Fruit fly (Drosophila melanogaster): ENCODE data around the gene CG15882.
A peak's percentile ranks its signal among the peaks of the same experiment; 100 is the strongest.

Gene CG15882

DNA sequence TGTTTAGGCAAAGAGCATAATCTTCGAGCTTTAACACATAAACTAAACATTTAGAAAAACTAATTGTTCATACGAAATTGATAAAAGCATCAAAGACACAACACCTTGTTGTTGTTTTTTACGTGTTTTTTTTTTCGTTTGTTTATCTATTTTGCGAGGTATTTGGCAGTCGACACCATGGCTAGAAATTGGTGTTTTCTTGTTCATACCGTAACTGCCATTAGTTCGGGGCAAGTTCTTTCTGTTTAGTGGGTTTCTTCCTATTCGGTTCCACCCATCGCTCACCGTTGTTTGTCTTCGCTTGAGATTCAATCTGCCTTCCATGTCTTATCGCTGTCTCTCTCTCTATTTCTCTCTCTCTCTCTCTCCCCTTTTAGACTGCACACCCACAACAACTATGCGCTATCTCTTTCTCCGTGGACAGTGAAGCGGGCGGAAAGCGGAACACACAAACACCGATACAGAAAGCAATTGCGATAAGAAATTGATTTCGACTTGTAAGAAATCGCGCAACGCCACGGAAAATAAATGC is 22.3 kb upstream of the CG15882 start:
- no peak for TF ChIP-seq CG7101 (tag; optimal IDR thresholded peaks at IDR 0.05)
- no peak for TF ChIP-seq ovo (GFP tag; optimal IDR thresholded peaks at IDR 0.05)
- peak; percentile 33 for TF ChIP-seq pad (GFP tag; optimal IDR thresholded peaks at IDR 0.05)
- TF ChIP-seq Mnt (GFP tag; optimal IDR thresholded peaks at IDR 0.05) = no peak
- no peak for TF ChIP-seq kay (GFP tag; ENCODE audit: borderline replicate concordance)
- TF ChIP-seq bab1 (GFP tag; optimal IDR thresholded peaks at IDR 0.05) = peak; percentile 5
- TF ChIP-seq CG7045 (GFP tag; optimal IDR thresholded peaks at IDR 0.05) = no peak
- TF ChIP-seq tj (GFP tag; optimal IDR thresholded peaks at IDR 0.05) = no peak
- no peak for TF ChIP-seq Clk (GFP tag; optimal IDR thresholded peaks at IDR 0.05)
- TF ChIP-seq CG14711 (tag; optimal IDR thresholded peaks at IDR 0.05) = peak; percentile 16
- no peak for TF ChIP-seq Hr96 (GFP tag; optimal IDR thresholded peaks at IDR 0.05)
- no peak for TF ChIP-seq CG5204 (GFP tag; optimal IDR thresholded peaks at IDR 0.05)
- no peak for TF ChIP-seq Crg-1 (GFP tag; optimal IDR thresholded peaks at IDR 0.05)
- TF ChIP-seq CG1620 (GFP tag; optimal IDR thresholded peaks at IDR 0.05) = no peak
- peak; percentile 6 for TF ChIP-seq CG11617 (GFP tag; optimal IDR thresholded peaks at IDR 0.05)
- no peak for TF ChIP-seq cnc (optimal IDR thresholded peaks at IDR 0.05)
- TF ChIP-seq CG12768 (GFP tag; optimal IDR thresholded peaks at IDR 0.05) = no peak
- TF ChIP-seq cic (GFP tag; optimal IDR thresholded peaks at IDR 0.05) = peak; percentile 25
- TF ChIP-seq CG33017 (tag; optimal IDR thresholded peaks at IDR 0.05) = no peak
- TF ChIP-seq toe (GFP tag; optimal IDR thresholded peaks at IDR 0.05) = no peak

DNA sequence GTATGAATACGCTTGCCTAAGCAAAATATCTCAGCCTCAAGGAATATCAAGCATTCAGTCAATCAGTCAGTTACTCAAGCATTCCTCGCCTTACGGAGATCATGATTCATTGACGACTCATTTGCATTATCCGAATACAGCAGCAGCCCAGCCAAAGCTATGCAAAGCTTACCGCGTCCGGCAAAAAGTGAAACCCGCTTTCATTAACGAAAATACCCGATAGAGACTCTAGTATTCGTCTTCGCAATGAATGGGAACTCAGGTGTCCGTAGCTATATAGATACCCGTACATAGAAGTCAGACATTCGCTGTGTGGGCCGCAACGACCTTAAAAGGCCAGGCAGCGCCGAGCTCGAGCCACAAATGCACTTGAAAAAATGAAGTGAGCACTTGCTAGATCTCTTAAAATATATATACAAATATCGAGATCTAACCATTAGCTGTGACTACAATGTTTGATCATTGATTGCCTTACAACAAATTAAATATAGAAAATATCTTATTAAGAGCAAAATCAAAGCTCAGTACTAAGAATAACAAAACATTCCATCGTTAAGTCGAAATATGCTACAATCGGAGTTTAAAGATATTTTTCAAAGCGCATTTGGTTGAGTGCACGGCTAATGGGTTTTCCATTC is 20.7 kb upstream of the CG15882 start:
- TF ChIP-seq cic (GFP tag; optimal IDR thresholded peaks at IDR 0.05) = peak; percentile 27
- TF ChIP-seq CG14711 (tag; optimal IDR thresholded peaks at IDR 0.05) = no peak
- TF ChIP-seq CG7101 (tag; optimal IDR thresholded peaks at IDR 0.05) = no peak
- TF ChIP-seq CG7045 (GFP tag; optimal IDR thresholded peaks at IDR 0.05) = no peak
- TF ChIP-seq ovo (GFP tag; optimal IDR thresholded peaks at IDR 0.05) = no peak
- no peak for TF ChIP-seq CG1620 (GFP tag; optimal IDR thresholded peaks at IDR 0.05)
- TF ChIP-seq Crg-1 (GFP tag; optimal IDR thresholded peaks at IDR 0.05) = no peak
- no peak for TF ChIP-seq CG33017 (tag; optimal IDR thresholded peaks at IDR 0.05)
- peak; percentile 62 for TF ChIP-seq kay (GFP tag; ENCODE audit: borderline replicate concordance)
- no peak for TF ChIP-seq toe (GFP tag; optimal IDR thresholded peaks at IDR 0.05)
- no peak for TF ChIP-seq CG5204 (GFP tag; optimal IDR thresholded peaks at IDR 0.05)
- no peak for TF ChIP-seq bab1 (GFP tag; optimal IDR thresholded peaks at IDR 0.05)

DNA sequence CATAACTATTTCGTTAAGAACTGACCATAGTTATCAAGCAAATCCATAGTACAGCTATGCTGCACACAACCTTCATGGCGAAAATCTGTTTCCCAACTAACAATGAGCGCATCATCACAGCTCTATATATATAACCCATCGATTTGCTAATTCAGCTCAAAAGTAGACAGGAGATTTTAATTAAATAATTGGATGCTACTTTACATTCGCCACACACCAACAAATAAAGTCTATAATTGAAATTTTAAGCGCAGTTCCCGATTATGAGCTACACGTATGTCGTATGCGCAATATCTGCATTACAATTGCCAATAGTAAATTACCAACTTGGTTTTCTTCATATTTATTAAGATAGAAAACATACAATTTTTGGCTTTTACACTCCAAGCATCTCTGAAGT is 11.6 kb upstream of the CG15882 start, which contains the start of gene Obp18a:
Gene Obp18a, minus strand, starts transcription at position 101 of the 400 bp plus-strand sequence.
- TF ChIP-seq Clk (GFP tag; optimal IDR thresholded peaks at IDR 0.05) = no peak
- no peak for TF ChIP-seq CG5204 (GFP tag; optimal IDR thresholded peaks at IDR 0.05)
- TF ChIP-seq ovo (GFP tag; optimal IDR thresholded peaks at IDR 0.05) = no peak

DNA sequence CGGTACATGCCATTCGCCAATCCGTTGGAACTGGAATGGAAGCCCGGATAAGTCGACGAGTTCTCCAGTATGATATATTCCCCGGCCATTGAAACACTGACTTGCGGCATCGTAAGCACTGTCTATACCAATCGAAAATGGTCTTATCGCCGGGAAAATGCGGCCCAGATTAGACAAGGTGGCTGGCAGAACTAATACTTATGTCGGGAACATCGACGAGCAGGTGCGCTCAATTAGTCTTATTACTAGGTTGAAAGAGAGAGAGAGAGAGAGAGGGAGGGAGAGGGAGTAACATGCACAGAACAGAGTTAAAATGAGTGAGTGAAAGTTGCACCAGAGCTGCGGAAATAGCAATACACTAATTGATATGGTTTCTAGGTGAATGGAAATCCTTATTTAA is 3.0 kb upstream of the CG15882 start, which contains the start of gene tgy:
Gene tgy, minus strand, starts transcription at position 101 of the 400 bp plus-strand sequence.
- no peak for TF ChIP-seq CG14711 (tag; optimal IDR thresholded peaks at IDR 0.05)
- TF ChIP-seq bab1 (GFP tag; optimal IDR thresholded peaks at IDR 0.05) = no peak
- TF ChIP-seq CG12768 (GFP tag; optimal IDR thresholded peaks at IDR 0.05) = no peak
- no peak for TF ChIP-seq CG5204 (GFP tag; optimal IDR thresholded peaks at IDR 0.05)
- TF ChIP-seq ovo (GFP tag; optimal IDR thresholded peaks at IDR 0.05) = no peak
- TF ChIP-seq pad (GFP tag; optimal IDR thresholded peaks at IDR 0.05) = no peak
- no peak for TF ChIP-seq Mnt (GFP tag; optimal IDR thresholded peaks at IDR 0.05)
- TF ChIP-seq toe (GFP tag; optimal IDR thresholded peaks at IDR 0.05) = no peak
- TF ChIP-seq CG1620 (GFP tag; optimal IDR thresholded peaks at IDR 0.05) = no peak
- no peak for TF ChIP-seq cic (GFP tag; optimal IDR thresholded peaks at IDR 0.05)
- TF ChIP-seq Clk (GFP tag; optimal IDR thresholded peaks at IDR 0.05) = no peak
- TF ChIP-seq Crg-1 (GFP tag; optimal IDR thresholded peaks at IDR 0.05) = no peak
- no peak for TF ChIP-seq CG7045 (GFP tag; optimal IDR thresholded peaks at IDR 0.05)
- no peak for TF ChIP-seq CG33017 (tag; optimal IDR thresholded peaks at IDR 0.05)
- no peak for TF ChIP-seq cnc (optimal IDR thresholded peaks at IDR 0.05)
- TF ChIP-seq CG11617 (GFP tag; optimal IDR thresholded peaks at IDR 0.05) = no peak

DNA sequence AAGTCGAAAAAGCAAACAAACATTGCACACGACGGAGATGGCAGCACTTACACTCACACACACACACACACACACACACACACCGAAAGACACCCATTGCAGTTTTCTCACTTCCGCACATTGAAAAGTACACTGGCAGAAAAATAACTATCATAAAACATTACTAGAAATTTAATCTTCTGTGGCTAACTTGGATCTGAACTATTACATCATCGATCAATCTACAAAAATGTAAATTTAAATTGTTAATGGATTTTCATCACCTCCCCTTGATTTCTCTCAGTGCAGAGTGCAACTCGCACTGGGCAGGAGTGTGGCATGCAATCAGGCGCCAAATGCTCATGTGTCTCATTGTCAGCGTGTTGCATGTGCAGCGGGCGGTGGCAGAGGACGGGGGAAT is 3.8 kb downstream of the CG15882 start:
- TF ChIP-seq Mnt (GFP tag; optimal IDR thresholded peaks at IDR 0.05) = no peak
- TF ChIP-seq CG12768 (GFP tag; optimal IDR thresholded peaks at IDR 0.05) = no peak
- no peak for TF ChIP-seq pad (GFP tag; optimal IDR thresholded peaks at IDR 0.05)
- no peak for TF ChIP-seq CG1620 (GFP tag; optimal IDR thresholded peaks at IDR 0.05)
- no peak for TF ChIP-seq toe (GFP tag; optimal IDR thresholded peaks at IDR 0.05)
- no peak for TF ChIP-seq cnc (optimal IDR thresholded peaks at IDR 0.05)
- TF ChIP-seq CG7045 (GFP tag; optimal IDR thresholded peaks at IDR 0.05) = no peak
- TF ChIP-seq cic (GFP tag; optimal IDR thresholded peaks at IDR 0.05) = no peak
- no peak for TF ChIP-seq CG5204 (GFP tag; optimal IDR thresholded peaks at IDR 0.05)

DNA sequence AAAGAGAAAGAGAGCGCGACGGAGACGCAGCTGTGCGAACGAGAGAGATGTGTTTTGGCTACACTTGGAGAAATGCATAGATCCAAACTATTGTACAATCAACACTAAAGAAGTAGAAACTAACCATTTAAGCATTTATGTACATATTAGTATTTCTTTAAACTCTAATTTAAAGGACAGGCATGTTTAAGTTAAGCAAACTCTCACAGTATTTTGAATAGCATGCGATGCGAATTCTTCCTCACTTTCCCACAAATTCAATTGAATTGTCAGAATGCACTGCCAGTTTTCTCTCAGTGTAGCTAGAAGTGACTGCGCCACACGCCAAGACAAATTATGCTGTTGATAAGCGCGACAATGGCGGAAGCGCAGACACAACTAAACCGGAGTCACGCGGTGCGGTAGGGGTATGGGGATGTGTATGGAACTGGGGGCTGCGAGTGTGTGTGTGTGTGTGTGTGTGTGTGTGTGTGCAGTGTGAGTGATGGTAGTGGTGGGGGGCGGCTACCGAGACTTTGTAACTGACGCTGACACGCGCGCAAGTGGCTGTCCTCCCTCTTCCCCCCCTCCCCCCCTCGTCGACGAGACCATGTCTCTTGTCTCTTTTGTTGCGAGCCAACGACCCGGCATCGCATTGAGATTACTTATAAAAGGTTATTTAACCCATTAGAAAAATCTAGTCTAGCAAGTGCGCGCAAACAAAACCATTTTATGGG is 17.2 kb downstream of the CG15882 start:
- no peak for TF ChIP-seq toe (GFP tag; optimal IDR thresholded peaks at IDR 0.05)
- TF ChIP-seq bab1 (GFP tag; optimal IDR thresholded peaks at IDR 0.05) = no peak
- no peak for TF ChIP-seq cnc (optimal IDR thresholded peaks at IDR 0.05)
- no peak for TF ChIP-seq CG14711 (tag; optimal IDR thresholded peaks at IDR 0.05)
- TF ChIP-seq Hr96 (GFP tag; optimal IDR thresholded peaks at IDR 0.05) = no peak
- TF ChIP-seq CG11617 (GFP tag; optimal IDR thresholded peaks at IDR 0.05) = no peak
- no peak for TF ChIP-seq ovo (GFP tag; optimal IDR thresholded peaks at IDR 0.05)
- no peak for TF ChIP-seq Mnt (GFP tag; optimal IDR thresholded peaks at IDR 0.05)
- no peak for TF ChIP-seq CG5204 (GFP tag; optimal IDR thresholded peaks at IDR 0.05)
- TF ChIP-seq CG7101 (tag; optimal IDR thresholded peaks at IDR 0.05) = no peak

Measured in whole organism, adult.